Fruit fly (Drosophila melanogaster) whole organism, prepupa: ENCODE results near the gene spen.

Experiments
- Blimp-1 ChIP-seq: fragments of 200-800 bp; sonication (Bioruptor generic); optimal IDR thresholded peaks from 3 replicates; lab custom pipeline; 2017; ENCODE audit warnings: missing biosample characterization, missing genetic modification characterization, mild to moderate bottlenecking, moderate library complexity, missing genetic modification reagents
- CG10631 ChIP-seq: fragments of 200-800 bp; sonication (Bioruptor generic); optimal IDR thresholded peaks from 2 replicates; lab custom pipeline; 2016; ENCODE audit warnings: missing biosample characterization, missing genetic modification characterization
- CG10669 ChIP-seq: fragments of 200-800 bp; sonication (Bioruptor generic); optimal IDR thresholded peaks from 3 replicates; lab custom pipeline; 2018; ENCODE audit warnings: missing biosample characterization, mild to moderate bottlenecking, missing genetic modification characterization, moderate library complexity
- CG11294 ChIP-seq: fragments of 200-800 bp; sonication (Bioruptor generic); IDR thresholded peaks from 2 replicates; pipeline ENCODE4 v1.3.6; 2022; ENCODE audit warnings: missing biosample characterization, missing genetic modification characterization
- CG1621 ChIP-seq: fragments of 200-800 bp; sonication (Bioruptor generic); optimal IDR thresholded peaks from 3 replicates; lab custom pipeline; 2018; ENCODE audit warnings: missing biosample characterization, mild to moderate bottlenecking, missing genetic modification characterization
- CG16779 ChIP-seq: fragments of 200-800 bp; sonication (Bioruptor generic); optimal IDR thresholded peaks from 3 replicates; lab custom pipeline; 2017; ENCODE audit warnings: missing biosample characterization, mild to moderate bottlenecking, missing genetic modification characterization
- CG31627 ChIP-seq: fragments of 200-800 bp; sonication (Bioruptor generic); optimal IDR thresholded peaks from 3 replicates; lab custom pipeline; 2016; ENCODE audit warnings: missing biosample characterization, missing genetic modification characterization
- CG32006 ChIP-seq: fragments of 200-800 bp; sonication (Bioruptor generic); optimal IDR thresholded peaks from 3 replicates; lab custom pipeline; 2017; ENCODE audit warnings: missing biosample characterization, mild to moderate bottlenecking, missing genetic modification characterization
- CG3919 ChIP-seq: fragments of 200-800 bp; sonication (Bioruptor generic); optimal IDR thresholded peaks from 3 replicates; lab custom pipeline; 2016; ENCODE audit warnings: missing biosample characterization, missing genetic modification characterization
- CG4318 ChIP-seq: fragments of 200-800 bp; sonication (Bioruptor generic); optimal IDR thresholded peaks from 3 replicates; lab custom pipeline; 2017; ENCODE audit warnings: missing biosample characterization, mild to moderate bottlenecking, missing genetic modification characterization
- CG6163 ChIP-seq: fragments of 200-800 bp; sonication (Bioruptor generic); IDR thresholded peaks from 3 replicates; pipeline ENCODE4 v1.3.6; 2022; ENCODE audit warnings: missing biosample characterization, missing genetic modification characterization
- CG6276 ChIP-seq: fragments of 200-800 bp; sonication (Bioruptor generic); optimal IDR thresholded peaks from 2 replicates; lab custom pipeline; 2017; ENCODE audit warnings: missing biosample characterization, mild to moderate bottlenecking, missing genetic modification characterization
- CG6792 ChIP-seq: fragments of 200-800 bp; sonication (Bioruptor generic); optimal IDR thresholded peaks from 3 replicates; lab custom pipeline; 2016; ENCODE audit warnings: missing biosample characterization, missing genetic modification characterization
- CG6854 ChIP-seq: fragments of 200-800 bp; sonication (Bioruptor generic); optimal IDR thresholded peaks from 2 replicates; lab custom pipeline; 2017; ENCODE audit warnings: missing biosample characterization, mild to moderate bottlenecking, missing genetic modification characterization
- CG8119 ChIP-seq: fragments of 200-800 bp; sonication (Bioruptor generic); IDR thresholded peaks from 3 replicates; pipeline ENCODE4 v1.3.6; 2022; ENCODE audit warnings: missing biosample characterization, missing genetic modification characterization
- CG8319 ChIP-seq: fragments of 200-800 bp; sonication (Bioruptor generic); optimal IDR thresholded peaks from 3 replicates; lab custom pipeline; 2016; ENCODE audit warnings: missing biosample characterization, missing genetic modification characterization
- Eip78C ChIP-seq: fragments of 200-800 bp; sonication (Bioruptor generic); peaks from one replicate; lab custom pipeline; 2016; ENCODE audit warnings: missing biosample characterization, missing genetic modification characterization
- Eip93F ChIP-seq: fragments of 200-800 bp; sonication (Bioruptor generic); optimal IDR thresholded peaks from 2 replicates; lab custom pipeline; 2016; ENCODE audit warnings: missing biosample characterization, mild to moderate bottlenecking, missing genetic modification characterization
- Ets21C ChIP-seq: fragments of 200-800 bp; sonication (Bioruptor generic); optimal IDR thresholded peaks from 3 replicates; lab custom pipeline; 2016; ENCODE audit warnings: missing biosample characterization, missing genetic modification characterization
- Ets96B ChIP-seq: fragments of 200-800 bp; optimal IDR thresholded peaks from 2 replicates; lab custom pipeline; 2019; ENCODE audit warnings: missing biosample characterization, mild to moderate bottlenecking, missing genetic modification characterization, moderate library complexity
- Gug ChIP-seq: fragments of 200-800 bp; sonication (Bioruptor generic); IDR thresholded peaks from 2 replicates; pipeline ENCODE4 v1.3.6; 2022; ENCODE audit warnings: missing biosample characterization, missing genetic modification characterization
- Hr39 ChIP-seq: fragments of 200-800 bp; sonication (Bioruptor generic); optimal IDR thresholded peaks from 2 replicates; lab custom pipeline; 2016; ENCODE audit warnings: missing biosample characterization, missing genetic modification characterization
- Hr4 ChIP-seq: fragments of 200-800 bp; sonication (Bioruptor generic); optimal IDR thresholded peaks from 3 replicates; lab custom pipeline; 2016; ENCODE audit warnings: missing biosample characterization, missing genetic modification characterization
- Met ChIP-seq: fragments of 200-800 bp; sonication (Bioruptor generic); optimal IDR thresholded peaks from 3 replicates; lab custom pipeline; 2016; ENCODE audit warnings: missing biosample characterization, missing genetic modification characterization
- Smox ChIP-seq: fragments of 200-800 bp; sonication (Bioruptor generic); optimal IDR thresholded peaks from 3 replicates; lab custom pipeline; 2016; ENCODE audit warnings: missing biosample characterization, missing genetic modification characterization
- Sox14 ChIP-seq: fragments of 200-800 bp; sonication (Bioruptor generic); optimal IDR thresholded peaks from 3 replicates; lab custom pipeline; 2016; ENCODE audit warnings: missing biosample characterization, missing genetic modification characterization
- achi ChIP-seq: fragments of 200-800 bp; sonication (Bioruptor generic); optimal IDR thresholded peaks from 3 replicates; lab custom pipeline; 2016; ENCODE audit warnings: missing biosample characterization, missing genetic modification characterization
- acj6 ChIP-seq: fragments of 200-800 bp; sonication (Bioruptor generic); optimal IDR thresholded peaks from 3 replicates; lab custom pipeline; 2016; ENCODE audit warnings: missing biosample characterization, missing genetic modification characterization
- cyc ChIP-seq: fragments of 200-800 bp; sonication (Bioruptor generic); optimal IDR thresholded peaks from 3 replicates; lab custom pipeline; 2016; ENCODE audit warnings: missing biosample characterization, missing genetic modification characterization
- dac ChIP-seq: fragments of 200-800 bp; sonication (Bioruptor generic); optimal IDR thresholded peaks from 2 replicates; lab custom pipeline; 2017; ENCODE audit warnings: missing biosample characterization, mild to moderate bottlenecking, missing genetic modification characterization
- dsx ChIP-seq: fragments of 200-800 bp; optimal IDR thresholded peaks from 3 replicates; lab custom pipeline; 2019; ENCODE audit warnings: missing biosample characterization, mild to moderate bottlenecking, missing genetic modification characterization, moderate library complexity; ENCODE audit not compliant: poor library complexity, severe bottlenecking
- eg ChIP-seq: fragments of 200-800 bp; sonication (Bioruptor generic); IDR thresholded peaks from 3 replicates; pipeline ENCODE4 v1.3.6; 2022; ENCODE audit warnings: missing biosample characterization, missing genetic modification characterization
- esn ChIP-seq: fragments of 200-800 bp; sonication (Bioruptor generic); optimal IDR thresholded peaks from 2 replicates; lab custom pipeline; 2016; ENCODE audit warnings: missing biosample characterization, mild to moderate bottlenecking, missing genetic modification characterization, moderate library complexity
- fd59A ChIP-seq: fragments of 200-800 bp; sonication (Bioruptor generic); optimal IDR thresholded peaks from 2 replicates; lab custom pipeline; 2017; ENCODE audit warnings: missing biosample characterization, mild to moderate bottlenecking, missing genetic modification characterization, missing genetic modification reagents
- net ChIP-seq: fragments of 200-800 bp; sonication (Bioruptor generic); optimal IDR thresholded peaks from 3 replicates; lab custom pipeline; 2016; ENCODE audit warnings: missing biosample characterization, missing genetic modification characterization
- pdm3 ChIP-seq: fragments of 200-800 bp; sonication (Bioruptor generic); optimal IDR thresholded peaks from 3 replicates; lab custom pipeline; 2016; ENCODE audit warnings: missing biosample characterization, missing genetic modification characterization
- ss ChIP-seq, 2 experiments: fragments of 200-800 bp; sonication (Bioruptor generic); optimal IDR thresholded peaks; 2 replicates in 1 of 2; 3 replicates in 1 of 2; lab custom pipeline; 2017 to 2018; ENCODE audit warnings: mild to moderate bottlenecking in 2 of 2, missing biosample characterization in 2 of 2, missing genetic modification characterization in 2 of 2, moderate library complexity in 1 of 2
- svp ChIP-seq: fragments of 200-800 bp; sonication (Bioruptor generic); peaks from one replicate; lab custom pipeline; 2016; ENCODE audit warnings: missing biosample characterization, missing genetic modification characterization

spen gene

DNA sequence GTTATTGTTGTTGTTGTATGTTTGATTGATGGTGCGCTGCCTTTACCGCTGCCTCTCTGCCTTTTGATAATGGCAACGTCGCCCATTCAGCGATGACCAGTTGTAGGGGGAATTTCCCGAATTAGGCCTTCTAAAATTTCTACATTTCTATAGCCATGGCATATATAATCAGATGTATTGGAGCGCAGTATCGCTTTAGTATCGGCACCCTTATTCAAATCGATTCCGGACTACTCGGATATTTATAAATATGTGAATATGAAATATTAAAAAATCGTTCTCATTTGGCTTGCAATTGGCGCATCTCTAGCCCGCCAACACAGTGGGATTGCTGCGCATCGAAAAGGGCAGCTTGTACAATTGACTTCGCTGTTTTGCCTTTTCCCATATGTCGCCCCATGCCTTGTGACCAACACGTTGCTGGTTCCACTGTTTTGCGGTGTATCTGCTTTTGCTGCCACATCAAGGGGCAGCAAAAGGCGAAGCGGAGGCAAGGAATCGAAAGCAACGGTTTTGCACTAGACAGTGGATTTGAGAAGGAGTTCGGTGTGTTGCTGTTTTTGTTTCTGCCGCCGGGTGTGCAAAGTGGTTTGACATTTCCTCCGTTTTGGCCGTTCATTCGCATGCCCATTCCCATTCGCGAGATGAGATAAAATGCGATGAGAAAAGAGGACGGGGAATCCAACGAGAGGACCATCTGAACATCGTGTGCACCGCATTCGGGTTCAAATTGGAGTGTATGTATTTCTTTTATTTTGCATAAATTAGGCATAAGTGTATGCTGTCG lies 66.0 kb downstream of the spen start (continued):
- TF ChIP-seq CG16779 (tag; lab: Kevin White, UChicago) (peak; percentile 79), Smox (GFP tag; lab: Kevin White, UChicago) (peak; percentile 88), CG10669 (GFP tag; lab: Kevin White, UChicago) (peak; percentile 91), pdm3 (peak; percentile 92), CG3919 (peak; percentile 92), Sox14 (GFP tag; lab: Kevin White, UChicago) (peak; percentile 92), CG1621 (tag; lab: Kevin White, UChicago) (peak; percentile 86), CG11294 (peak; percentile 50; the same call in 1 of the 2 replicates), eg (no peak; the same call in 1 of the 3 replicates), CG10631 (GFP tag; lab: Kevin White, UChicago) (peak; percentile 93)

dm6 chr2L:225386-225682 lies 66.5 kb downstream of the spen start:
- TF ChIP-seq CG8319 (GFP tag; lab: Kevin White, UChicago) (no peak), dsx (GFP tag; lab: Kevin White, UChicago) (peak; percentile 93)
- TF ChIP-seq, all 60 proteins: peak for 1

DNA sequence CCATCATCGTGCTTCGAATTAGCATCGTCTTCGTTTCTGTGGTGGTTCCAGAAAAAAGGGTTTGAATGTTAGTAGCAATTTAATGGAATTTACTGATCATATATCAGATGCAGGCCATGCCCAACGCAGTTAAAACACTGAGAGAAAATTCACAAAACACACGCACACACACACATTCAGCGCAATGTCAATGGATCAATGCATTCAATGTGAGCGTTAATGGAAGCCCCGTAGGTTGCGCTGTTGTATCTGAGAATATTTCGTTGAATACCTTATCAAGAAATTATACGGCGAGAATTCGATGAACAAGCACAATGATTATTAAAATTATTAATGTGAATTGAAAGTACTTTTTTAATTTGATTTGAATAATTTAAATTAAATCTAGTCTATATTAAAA lies 69.4 kb downstream of the spen start:
- TF ChIP-seq svp (GFP tag; lab: Kevin White, UChicago) (peak; percentile 95), Gug (GFP tag; lab: Robert Waterston, UW) (no peak)
- TF ChIP-seq, all 60 proteins: peak for 1

DNA sequence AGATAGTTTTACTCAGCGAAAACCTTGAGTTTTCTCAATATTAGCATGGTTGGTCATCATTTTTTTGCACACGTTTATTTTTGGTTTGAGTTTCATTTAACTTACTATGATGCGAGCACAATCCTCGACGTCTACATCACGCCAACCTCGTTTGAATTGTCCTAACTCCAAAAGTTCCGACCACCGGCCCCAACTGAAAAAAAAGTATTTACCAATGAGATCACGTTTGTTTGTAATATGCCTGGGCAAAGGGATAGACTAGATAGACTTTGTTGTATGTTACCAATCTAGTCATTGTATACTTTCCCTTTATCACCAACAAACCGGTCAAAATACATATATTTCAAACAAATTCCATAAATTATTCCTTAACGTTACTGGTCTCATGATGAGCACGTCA lies 73.4 kb downstream of the spen start, which contains the start of gene CG13693:
Gene CG13693, plus strand, starts transcription at position 301 of the 400 bp plus-strand sequence.
- no peak for TF ChIP-seq Eip78C
- TF ChIP-seq, all 60 proteins: peak for 0

- no peak for TF ChIP-seq CG32006
- TF ChIP-seq dac (GFP tag; lab: Kevin White, UChicago): no peak
- no peak for TF ChIP-seq cyc
- TF ChIP-seq CG6854 (GFP tag; lab: Kevin White, UChicago): no peak
- TF ChIP-seq esn: no peak
- no peak for TF ChIP-seq CG31627 (GFP tag; lab: Kevin White, UChicago)
- TF ChIP-seq Hr4 (GFP tag; lab: Kevin White, UChicago): no peak
- no peak for TF ChIP-seq Gug (GFP tag; lab: Robert Waterston, UW)
- TF ChIP-seq fd59A: no peak
- TF ChIP-seq Ets96B: no peak
- no peak for TF ChIP-seq Blimp-1 (GFP tag; lab: Kevin White, UChicago)
- no peak for TF ChIP-seq acj6 (GFP tag; lab: Kevin White, UChicago)
- no peak for TF ChIP-seq net
- no peak for TF ChIP-seq CG6163
- no peak for TF ChIP-seq ss (GFP tag; optimal IDR thresholded peaks at IDR 0.05; lab: Kevin White, UChicago)
Observed at dm6 chr2L:240176-240769, 81.4 kb downstream of the spen start.

DNA sequence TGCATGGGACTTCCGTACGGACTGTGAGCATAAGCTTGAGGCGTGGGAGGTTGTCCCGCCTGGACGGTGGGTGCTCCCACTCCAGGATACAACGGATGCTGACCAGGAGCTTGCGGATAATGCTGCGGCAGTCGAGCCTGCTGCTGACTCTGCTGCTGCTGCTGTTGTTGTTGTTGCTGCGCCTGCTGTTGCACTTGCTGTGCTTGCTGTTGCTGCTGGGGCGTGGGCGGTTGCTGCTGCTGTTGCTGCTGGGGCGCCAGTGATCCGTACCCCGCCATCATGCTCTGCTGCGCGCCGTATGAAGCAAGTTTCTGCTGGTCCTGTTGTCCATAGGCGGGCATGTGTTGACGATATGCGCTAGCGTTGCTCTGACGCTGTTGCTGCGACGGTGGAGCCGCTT lies 82.6 kb downstream of the spen start:
- TF ChIP-seq CG8119 (GFP tag; lab: Robert Waterston, UW): no peak
- no peak for TF ChIP-seq CG32006
- TF ChIP-seq Ets21C (GFP tag; lab: Kevin White, UChicago): no peak
- no peak for TF ChIP-seq Hr39 (GFP tag; lab: Kevin White, UChicago)
- TF ChIP-seq CG31627 (GFP tag; lab: Kevin White, UChicago): no peak
- no peak for TF ChIP-seq achi
- no peak for TF ChIP-seq Eip93F
- TF ChIP-seq cyc: no peak
- no peak for TF ChIP-seq CG6276 (GFP tag; lab: Kevin White, UChicago)
- no peak for TF ChIP-seq Gug (GFP tag; lab: Robert Waterston, UW)
- no peak for TF ChIP-seq dac (GFP tag; lab: Kevin White, UChicago)
- TF ChIP-seq CG1621 (tag; lab: Kevin White, UChicago): no peak
- no peak for TF ChIP-seq Sox14 (GFP tag; lab: Kevin White, UChicago)
- no peak for TF ChIP-seq CG10669 (GFP tag; lab: Kevin White, UChicago)
- no peak for TF ChIP-seq pdm3
- no peak for TF ChIP-seq Met
- TF ChIP-seq net: no peak
- no peak for TF ChIP-seq CG4318 (GFP tag; lab: Kevin White, UChicago)
- TF ChIP-seq Smox (GFP tag; lab: Kevin White, UChicago): no peak
- no peak for TF ChIP-seq CG6792 (GFP tag; lab: Kevin White, UChicago)
